Worm (Caenorhabditis elegans): ENCODE data around the gene pink-1.

The pink-1 gene

DNA sequence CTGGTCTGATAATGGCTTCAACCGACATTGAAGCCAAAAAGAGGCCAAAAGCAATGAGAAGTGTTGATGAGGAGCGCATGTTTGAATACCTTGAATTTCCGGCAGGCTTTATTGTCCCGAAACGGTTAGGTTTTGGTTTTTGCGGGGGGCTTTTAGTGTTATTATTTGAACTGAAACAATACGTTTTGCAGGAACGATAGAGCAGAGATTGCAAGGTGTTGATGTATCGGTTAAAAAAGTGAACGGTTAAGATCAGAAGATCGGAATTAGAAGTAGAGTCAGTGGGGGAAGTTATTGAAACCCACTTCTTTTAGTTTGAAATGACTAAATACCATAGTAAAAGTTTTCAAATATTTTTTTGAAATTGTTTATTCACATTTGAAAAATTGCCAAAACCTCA lies 12.1 kb upstream of the pink-1 start, which contains the start of gene clec-141:
Gene clec-141 (minus strand): TSS at position 101 of the 400 bp plus-strand sequence.
- TF ChIP-seq ztf-25 (GFP tag; IDR thresholded peaks at IDR 0.05) (no peak), ceh-91 (GFP tag; IDR thresholded peaks at IDR 0.05) (no peak), F10E7.11 (tag; optimal IDR thresholded peaks at IDR 0.05) (no peak), aptf-3 (GFP tag; IDR thresholded peaks at IDR 0.05) (no peak), lin-35 (GFP tag; optimal IDR thresholded peaks at IDR 0.05) (no peak), athp-1 (tag; optimal IDR thresholded peaks at IDR 0.05) (no peak), sdz-38 (tag; optimal IDR thresholded peaks at IDR 0.05) (no peak), ets-4 (GFP tag; optimal IDR thresholded peaks at IDR 0.05) (no peak), mes-4 (tag; optimal IDR thresholded peaks at IDR 0.05) (no peak), nfya-1 (tag; optimal IDR thresholded peaks at IDR 0.05; ENCODE audit: borderline replicate concordance, insufficient read depth) (no peak), let-526 (GFP tag; IDR thresholded peaks at IDR 0.05) (no peak), F39B2.1 (GFP tag; IDR thresholded peaks at IDR 0.05) (no peak), him-1 (tag; optimal IDR thresholded peaks at IDR 0.05) (no peak)

DNA sequence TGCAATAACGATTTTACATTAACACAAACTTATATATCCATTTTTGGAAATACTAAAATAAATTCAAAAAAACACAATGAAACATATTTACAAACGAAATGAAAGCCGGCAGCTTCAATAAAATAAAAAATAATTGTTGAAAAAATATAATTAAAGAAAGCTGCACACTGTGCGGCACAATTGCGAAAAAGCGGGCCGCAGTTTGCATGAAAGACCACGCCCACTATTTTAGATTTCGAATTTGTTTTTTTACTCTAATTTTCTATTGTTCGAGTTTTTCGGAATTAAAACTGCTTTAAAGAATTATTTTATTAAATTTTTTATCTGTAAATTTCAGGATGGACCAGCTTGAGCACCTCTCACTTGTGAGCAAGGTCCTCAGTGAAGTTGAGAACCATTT lies 3.7 kb upstream of the pink-1 start, which contains the start of gene mog-5:
Gene mog-5 (plus strand): TSS at position 338 of the 400 bp plus-strand sequence.
- TF ChIP-seq rpc-1 (optimal IDR thresholded peaks at IDR 0.05) (peak; percentile 14), rpc-1 (tag; optimal IDR thresholded peaks at IDR 0.05) (no peak), nhr-80 (tag; optimal IDR thresholded peaks at IDR 0.05) (no peak), B0261.1 (tag; optimal IDR thresholded peaks at IDR 0.05) (no peak), snpc-1.3 (tag; optimal IDR thresholded peaks at IDR 0.05; ENCODE audit: insufficient read depth) (peak; percentile 23), pbrm-1 (GFP tag; IDR thresholded peaks at IDR 0.05) (no peak), egl-44 (GFP tag; IDR thresholded peaks at IDR 0.05) (no peak), pha-4 (tag; optimal IDR thresholded peaks at IDR 0.05) (peak; percentile 22)

DNA sequence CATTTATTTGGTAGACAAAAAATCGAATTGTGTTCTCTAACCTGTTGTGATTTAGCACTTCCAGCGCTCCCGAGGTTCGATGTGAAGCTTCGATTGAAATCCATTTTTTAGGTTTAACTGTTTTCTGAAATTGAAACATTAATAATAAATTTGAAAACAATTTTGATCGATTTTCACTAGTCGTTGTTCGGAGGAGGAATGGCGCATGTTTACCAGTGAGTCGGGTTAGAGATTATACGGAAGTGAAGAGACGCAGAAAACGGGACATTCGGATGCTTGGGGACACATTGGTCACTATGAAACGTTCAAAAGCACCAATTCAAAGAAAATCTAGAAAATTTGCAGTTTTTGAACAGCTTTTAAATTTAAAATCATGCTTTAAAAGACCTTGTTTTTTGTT lies 3.3 kb upstream of the pink-1 start, which contains the start of gene fbxl-3:
Gene fbxl-3 (minus strand): TSS at position 124 of the 400 bp plus-strand sequence.
- TF ChIP-seq F33H1.4 (GFP tag; IDR thresholded peaks at IDR 0.05) (no peak), F52B5.7 (tag; optimal IDR thresholded peaks at IDR 0.05) (no peak), sptf-2 (GFP tag; optimal IDR thresholded peaks at IDR 0.05) (no peak), hmg-1.2 (GFP tag; IDR thresholded peaks at IDR 0.05) (peak; percentile 83; the same call in 1 of the 2 replicates)

DNA sequence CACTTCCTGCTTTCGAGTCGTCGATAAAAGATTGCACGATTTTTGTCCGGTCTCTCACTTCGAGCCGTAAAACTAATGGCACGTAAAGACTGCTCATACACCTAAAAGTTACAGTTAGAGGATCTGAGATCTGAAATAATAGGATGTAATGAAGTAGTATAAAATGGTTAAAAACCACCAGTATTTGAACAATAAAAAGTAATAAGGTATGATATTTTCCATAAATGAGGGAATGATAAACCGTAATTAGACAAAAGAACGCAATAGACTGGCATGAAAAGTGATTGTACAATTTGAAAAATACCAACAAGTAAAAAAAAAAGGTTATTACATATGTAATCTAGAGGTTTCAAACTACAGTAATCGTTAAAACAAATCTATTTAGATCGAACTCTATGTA lies 2.4 kb downstream of the pink-1 start, which contains the start of gene brap-2:
Gene brap-2 (minus strand): TSS at position 101 of the 400 bp plus-strand sequence.
- TF ChIP-seq zim-3 (tag; optimal IDR thresholded peaks at IDR 0.05) (no peak), unc-130 (GFP tag; optimal IDR thresholded peaks at IDR 0.05) (no peak), nhr-90 (tag; optimal IDR thresholded peaks at IDR 0.05) (no peak), tbp1 (GFP tag; optimal IDR thresholded peaks at IDR 0.05) (no peak), madf-3 (GFP tag; IDR thresholded peaks at IDR 0.05) (no peak), mel-28 (tag; optimal IDR thresholded peaks at IDR 0.05; ENCODE audit: borderline replicate concordance) (no peak), rec-8 (tag; optimal IDR thresholded peaks at IDR 0.05) (no peak), lin-40 (tag; optimal IDR thresholded peaks at IDR 0.05) (no peak), C17E4.6 (GFP tag; IDR thresholded peaks at IDR 0.05) (no peak), ztf-22 (GFP tag; optimal IDR thresholded peaks at IDR 0.05) (no peak), attf-5 (GFP tag; optimal IDR thresholded peaks at IDR 0.05) (no peak), ceh-100 (GFP tag; IDR thresholded peaks at IDR 0.05) (no peak)
